Worm (Caenorhabditis elegans) whole organism, midembryonic: ENCODE results near the gene nhr-291.

Source experiments
- T22C8.4 ChIP-seq: fragments of 200-800 bp; sonication (Bioruptor generic); IDR thresholded peaks from 2 replicates; pipeline ENCODE4 v1.3.6; 2022; ENCODE audit warnings: missing genetic modification characterization, missing compliant biosample characterization
- cog-1 ChIP-seq: sonication (generic microtip); optimal IDR thresholded peaks from 2 replicates; lab custom pipeline; 2016; ENCODE audit warnings: missing genetic modification characterization, missing compliant biosample characterization
- klf-2 ChIP-seq: fragments of 200-800 bp; sonication (Bioruptor generic); conservative IDR thresholded peaks from 2 replicates; pipeline ENCODE4 v1.3.6; 2022; ENCODE audit warnings: missing genetic modification reagents, missing genetic modification characterization, missing compliant biosample characterization
- ref-1 ChIP-seq: fragments of 200-800 bp; sonication (Bioruptor generic); conservative IDR thresholded peaks from 2 replicates; pipeline ENCODE4 v1.3.6; 2022; ENCODE audit warnings: missing genetic modification reagents, missing genetic modification characterization, missing compliant biosample characterization
- ztf-23 ChIP-seq: fragments of 200-800 bp; sonication (Bioruptor generic); IDR thresholded peaks from 2 replicates; pipeline ENCODE4 v1.3.6; 2022; ENCODE audit warnings: missing genetic modification reagents, missing genetic modification characterization, missing compliant biosample characterization

ce11 chrV:15293865-15294264, 24.9 kb upstream of the nhr-291 start, which contains the start of gene str-96:
- TF ChIP-seq T22C8.4, result no peak
- no peak for TF ChIP-seq cog-1 (tag; lab: Kevin White, UChicago)
- TF ChIP-seq klf-2 (GFP tag; lab: Robert Waterston, UW), result no peak
- TF ChIP-seq ztf-23, result no peak
- no peak for TF ChIP-seq ref-1 (GFP tag; lab: Robert Waterston, UW)
